Fruit fly (Drosophila melanogaster) whole organism, embryonic: ENCODE data around the gene Pex10.

Experiments
- ATbp ChIP-seq: fragments of 200-800 bp; sonication (Bioruptor generic); optimal IDR thresholded peaks from 2 replicates; lab custom pipeline; 2017; ENCODE audit warnings: missing biosample characterization, mild to moderate bottlenecking, missing genetic modification characterization, missing genetic modification reagents
- Aef1 ChIP-seq: fragments of 200-800 bp; sonication (Bioruptor generic); IDR thresholded peaks from 3 replicates; pipeline ENCODE4 v1.3.6; 2022; ENCODE audit warnings: missing biosample characterization, missing genetic modification characterization
- BtbVII ChIP-seq: fragments of 200-800 bp; sonication (Bioruptor generic); optimal IDR thresholded peaks from 3 replicates; lab custom pipeline; 2017; ENCODE audit warnings: missing biosample characterization, mild to moderate bottlenecking, missing genetic modification characterization
- CG12104 ChIP-seq: fragments of 200-800 bp; sonication (Bioruptor generic); optimal IDR thresholded peaks from 3 replicates; lab custom pipeline; 2016; ENCODE audit warnings: missing biosample characterization, missing genetic modification characterization
- CG12155 ChIP-seq: fragments of 200-800 bp; sonication (Bioruptor generic); optimal IDR thresholded peaks from 3 replicates; lab custom pipeline; 2016; ENCODE audit warnings: missing biosample characterization, missing genetic modification characterization
- CG12219 ChIP-seq: fragments of 200-800 bp; sonication (Bioruptor generic); optimal IDR thresholded peaks from 3 replicates; lab custom pipeline; 2018; ENCODE audit warnings: missing biosample characterization, mild to moderate bottlenecking, missing genetic modification characterization
- CG14014 ChIP-seq: fragments of 200-800 bp; sonication (Bioruptor generic); IDR thresholded peaks from 2 replicates; pipeline ENCODE4 v1.3.6; 2022; ENCODE audit warnings: missing biosample characterization, missing genetic modification characterization
- CG14050 ChIP-seq: fragments of 200-800 bp; sonication (Bioruptor generic); IDR thresholded peaks from 3 replicates; pipeline ENCODE4 v1.3.6; 2022; ENCODE audit warnings: missing biosample characterization, missing genetic modification characterization
- CG1529 ChIP-seq: fragments of 200-800 bp; sonication (Bioruptor generic); optimal IDR thresholded peaks from 3 replicates; lab custom pipeline; 2018; ENCODE audit warnings: missing biosample characterization, missing genetic modification characterization
- CG17361 ChIP-seq: fragments of 200-800 bp; sonication (Bioruptor generic); IDR thresholded peaks from 3 replicates; pipeline ENCODE4 v1.3.6; 2022; ENCODE audit warnings: missing biosample characterization, missing genetic modification characterization
- CG17568 ChIP-seq: fragments of 200-800 bp; sonication (Bioruptor generic); optimal IDR thresholded peaks from 2 replicates; lab custom pipeline; 2018; ENCODE audit warnings: missing biosample characterization, mild to moderate bottlenecking, missing genetic modification characterization, moderate library complexity
- CG30020 ChIP-seq: fragments of 200-800 bp; optimal IDR thresholded peaks from 2 replicates; lab custom pipeline; 2019; ENCODE audit warnings: missing biosample characterization, mild to moderate bottlenecking, missing genetic modification characterization, moderate library complexity
- CG34224 ChIP-seq: fragments of 200-800 bp; sonication (Bioruptor generic); IDR thresholded peaks from 3 replicates; pipeline ENCODE4 v1.3.6; 2022; ENCODE audit warnings: missing biosample characterization, missing genetic modification characterization; ENCODE audit not compliant: partially characterized antibody
- CG34376 ChIP-seq: fragments of 200-800 bp; sonication (Bioruptor generic); optimal IDR thresholded peaks from 2 replicates; lab custom pipeline; 2018; ENCODE audit warnings: missing biosample characterization, mild to moderate bottlenecking, missing genetic modification characterization
- CG3838 ChIP-seq: fragments of 200-800 bp; sonication (Bioruptor generic); optimal IDR thresholded peaks from 3 replicates; lab custom pipeline; 2016; ENCODE audit warnings: missing biosample characterization, missing genetic modification characterization
- CG3847 ChIP-seq: fragments of 200-800 bp; sonication (Bioruptor generic); IDR thresholded peaks from 2 replicates; pipeline ENCODE4 v1.3.6; 2022; ENCODE audit warnings: missing biosample characterization, missing genetic modification characterization
- CG42726 ChIP-seq: fragments of 200-800 bp; sonication (Bioruptor generic); IDR thresholded peaks from 2 replicates; pipeline ENCODE4 v1.3.6; 2022; ENCODE audit warnings: missing biosample characterization, missing genetic modification characterization; ENCODE audit not compliant: partially characterized antibody
- CG6175 ChIP-seq: fragments of 200-800 bp; sonication (Bioruptor generic); IDR thresholded peaks from 3 replicates; pipeline ENCODE4 v1.3.6; 2022; ENCODE audit warnings: missing biosample characterization, missing genetic modification characterization
- CG6272 ChIP-seq: fragments of 200-800 bp; sonication (Bioruptor generic); IDR thresholded peaks from 2 replicates; pipeline ENCODE4 v1.3.6; 2022; ENCODE audit warnings: missing biosample characterization, missing genetic modification characterization
- CG6791 ChIP-seq: fragments of 200-800 bp; sonication (Bioruptor generic); IDR thresholded peaks from 3 replicates; pipeline ENCODE4 v1.3.6; 2022; ENCODE audit warnings: missing biosample characterization, missing genetic modification characterization; ENCODE audit not compliant: partially characterized antibody
- CG9437 ChIP-seq: fragments of 200-800 bp; sonication (Bioruptor generic); optimal IDR thresholded peaks from 2 replicates; lab custom pipeline; 2018; ENCODE audit warnings: missing biosample characterization, mild to moderate bottlenecking, missing genetic modification characterization
- Lpt ChIP-seq: fragments of >200 bp; optimal IDR thresholded peaks from 2 replicates; lab custom pipeline; 2018; ENCODE audit warnings: missing biosample characterization, missing genetic modification characterization
- Med ChIP-seq: fragments of 200-800 bp; sonication (Bioruptor generic); peaks from one replicate; lab custom pipeline; 2016; ENCODE audit warnings: missing biosample characterization, missing genetic modification characterization, mild to moderate bottlenecking, inconsistent platforms, moderate library complexity
- NC2α ChIP-seq: fragments of 200-800 bp; sonication (Bioruptor generic); optimal IDR thresholded peaks from 2 replicates; lab custom pipeline; 2016; ENCODE audit warnings: missing biosample characterization, missing genetic modification characterization
- Pdp1 ChIP-seq, 2 experiments: fragments of 200-800 bp; sonication (Bioruptor generic); optimal IDR thresholded peaks; 3 replicates each; lab custom pipeline; 2016; ENCODE audit warnings: missing biosample characterization in 2 of 2, missing genetic modification characterization in 2 of 2, mild to moderate bottlenecking in 1 of 2, moderate library complexity in 1 of 2
- Sox102F ChIP-seq: fragments of 200-800 bp; sonication (Bioruptor generic); optimal IDR thresholded peaks from 2 replicates; lab custom pipeline; 2018; ENCODE audit warnings: missing biosample characterization, mild to moderate bottlenecking, missing genetic modification characterization, moderate library complexity
- Tbp ChIP-seq: fragments of >200 bp; optimal IDR thresholded peaks from 2 replicates; lab custom pipeline; 2018; ENCODE audit warnings: missing biosample characterization, missing genetic modification characterization
- aop ChIP-seq: fragments of 200-800 bp; sonication (Bioruptor generic); IDR thresholded peaks from 2 replicates; pipeline ENCODE4 v1.3.6; 2022; ENCODE audit warnings: missing biosample characterization, missing genetic modification characterization
- ash1 ChIP-seq: fragments of 200-800 bp; sonication (Bioruptor generic); optimal IDR thresholded peaks from 2 replicates; lab custom pipeline; 2018; ENCODE audit warnings: missing biosample characterization, mild to moderate bottlenecking, missing genetic modification characterization
- ato ChIP-seq: fragments of 200-800 bp; sonication (Bioruptor generic); IDR thresholded peaks from 2 replicates; pipeline ENCODE4 v1.3.6; 2022; ENCODE audit warnings: missing biosample characterization, missing genetic modification characterization; ENCODE audit not compliant: partially characterized antibody
- bigmax ChIP-seq: fragments of 200-800 bp; sonication (Bioruptor generic); optimal IDR thresholded peaks from 2 replicates; lab custom pipeline; 2018; ENCODE audit warnings: missing biosample characterization, mild to moderate bottlenecking, missing genetic modification characterization
- cato ChIP-seq: fragments of 200-800 bp; sonication (Bioruptor generic); optimal IDR thresholded peaks from 2 replicates; lab custom pipeline; 2016; ENCODE audit warnings: missing biosample characterization, missing genetic modification characterization, borderline replicate concordance
- chn ChIP-seq: fragments of 200-800 bp; sonication (Bioruptor generic); optimal IDR thresholded peaks from 2 replicates; lab custom pipeline; 2016; ENCODE audit warnings: missing biosample characterization, missing genetic modification characterization
- da ChIP-seq: fragments of 200-800 bp; sonication (Bioruptor generic); optimal IDR thresholded peaks from 2 replicates; lab custom pipeline; 2016; ENCODE audit warnings: missing biosample characterization, missing genetic modification characterization
- danr ChIP-seq: fragments of 200-800 bp; sonication (Bioruptor generic); IDR thresholded peaks from 2 replicates; pipeline ENCODE4 v1.3.6; 2022; ENCODE audit warnings: missing biosample characterization, missing genetic modification characterization
- dmrt99B ChIP-seq: fragments of 200-800 bp; sonication (Bioruptor generic); optimal IDR thresholded peaks from 2 replicates; lab custom pipeline; 2018; ENCODE audit warnings: missing biosample characterization, mild to moderate bottlenecking, missing genetic modification characterization, moderate library complexity
- gsb ChIP-seq: fragments of 200-800 bp; sonication (Bioruptor generic); IDR thresholded peaks from 2 replicates; pipeline ENCODE4 v1.3.6; 2022; ENCODE audit warnings: missing biosample characterization, missing genetic modification characterization
- hb ChIP-seq: fragments of 200-800 bp; sonication (Bioruptor generic); IDR thresholded peaks from 3 replicates; pipeline ENCODE4 v1.3.6; 2022; ENCODE audit warnings: missing biosample characterization, missing genetic modification characterization; ENCODE audit not compliant: partially characterized antibody
- insv ChIP-seq, 2 experiments: fragments of 200-800 bp; sonication (Bioruptor generic); optimal IDR thresholded peaks; 3 replicates each; lab custom pipeline; 2016 to 2018; ENCODE audit warnings: missing biosample characterization in 2 of 2, missing genetic modification characterization in 2 of 2
- inv ChIP-seq: fragments of 200-800 bp; sonication (Bioruptor generic); IDR thresholded peaks from 2 replicates; pipeline ENCODE4 v1.3.6; 2022; ENCODE audit warnings: missing biosample characterization, missing genetic modification characterization; ENCODE audit not compliant: partially characterized antibody
- kah ChIP-seq: fragments of 200-800 bp; sonication (Bioruptor generic); optimal IDR thresholded peaks from 2 replicates; lab custom pipeline; 2018; ENCODE audit warnings: missing biosample characterization, mild to moderate bottlenecking, missing genetic modification characterization
- kay ChIP-seq: fragments of 200-800 bp; sonication (Bioruptor generic); optimal IDR thresholded peaks from 2 replicates; lab custom pipeline; 2016; ENCODE audit warnings: missing biosample characterization, missing genetic modification characterization
- mirr ChIP-seq: fragments of 200-800 bp; sonication (Bioruptor generic); optimal IDR thresholded peaks from 3 replicates; lab custom pipeline; 2018; ENCODE audit warnings: missing biosample characterization, mild to moderate bottlenecking, missing genetic modification characterization
- peb ChIP-seq: fragments of 200-800 bp; sonication (Bioruptor generic); IDR thresholded peaks from 2 replicates; pipeline ENCODE4 v1.3.6; 2022; ENCODE audit warnings: missing biosample characterization, missing genetic modification characterization
- phol ChIP-seq: fragments of 200-800 bp; sonication (Bioruptor generic); optimal IDR thresholded peaks from 3 replicates; lab custom pipeline; 2018; ENCODE audit warnings: missing biosample characterization, mild to moderate bottlenecking, missing genetic modification characterization, moderate library complexity
- pum ChIP-seq: fragments of 200-800 bp; sonication (Bioruptor generic); optimal IDR thresholded peaks from 2 replicates; lab custom pipeline; 2016; ENCODE audit warnings: missing biosample characterization, missing genetic modification characterization
- pzg ChIP-seq: fragments of 200-800 bp; sonication (Bioruptor generic); optimal IDR thresholded peaks from 3 replicates; lab custom pipeline; 2018; ENCODE audit warnings: missing biosample characterization, mild to moderate bottlenecking, missing genetic modification characterization, moderate library complexity
- sens-2 ChIP-seq: fragments of 200-800 bp; sonication (Bioruptor generic); IDR thresholded peaks from 2 replicates; pipeline ENCODE4 v1.3.6; 2022; ENCODE audit warnings: missing biosample characterization, missing genetic modification characterization
- trh ChIP-seq: fragments of 200-800 bp; sonication (Bioruptor generic); optimal IDR thresholded peaks from 2 replicates; lab custom pipeline; 2016; ENCODE audit warnings: missing biosample characterization, missing genetic modification characterization
- wor ChIP-seq: fragments of 200-800 bp; sonication (Bioruptor generic); IDR thresholded peaks from 2 replicates; pipeline ENCODE4 v1.3.6; 2022; ENCODE audit warnings: missing biosample characterization, missing genetic modification characterization
- zen ChIP-seq: fragments of 200-800 bp; sonication (Bioruptor generic); optimal IDR thresholded peaks from 3 replicates; lab custom pipeline; 2018; ENCODE audit warnings: missing biosample characterization, mild to moderate bottlenecking, missing genetic modification characterization, moderate library complexity

Pex10 gene

dm6 chr3L:1584003-1584402, 26.0 kb downstream of the Pex10 start (continued):
- TF ChIP-seq inv (no peak), CG9437 (GFP tag; lab: Kevin White, UChicago) (peak; percentile 30), da (GFP tag; lab: Kevin White, UChicago) (no peak), CG6175 (no peak), trh (GFP tag; lab: Kevin White, UChicago) (peak; percentile 26), sens-2 (GFP tag; lab: Robert Waterston, UW) (peak; percentile 53; the same call in 1 of the 2 replicates), peb (GFP tag; lab: Robert Waterston, UW) (no peak), BtbVII (GFP tag; lab: Kevin White, UChicago) (no peak), CG3838 (no peak), CG6272 (no peak), kay (GFP tag; lab: Kevin White, UChicago) (peak; percentile 25), Aef1 (GFP tag; lab: Robert Waterston, UW) (0 out of 3 replicates have a peak, but pooled peaks have one; percentile 13), hb (GFP tag; lab: Robert Waterston, UW) (no peak), CG6791 (GFP tag; lab: Robert Waterston, UW) (no peak), mirr (no peak), CG1529 (GFP tag; lab: Kevin White, UChicago) (peak; percentile 61), CG14050 (GFP tag; lab: Robert Waterston, UW) (peak; percentile 64; the same call in 2 of the 3 replicates), CG34376 (no peak), CG17568 (GFP tag; lab: Kevin White, UChicago) (peak; percentile 56), Sox102F (peak; percentile 82), CG14014 (GFP tag; lab: Robert Waterston, UW) (peak; percentile 48; the same call in 1 of the 2 replicates), CG34224 (GFP tag; lab: Robert Waterston, UW) (no peak), Tbp (no peak), Lpt (GFP tag; lab: Kevin White, UChicago) (no peak), CG42726 (GFP tag; lab: Robert Waterston, UW) (no peak), ATbp (GFP tag; lab: Kevin White, UChicago) (peak; percentile 55), ash1 (GFP tag; lab: Kevin White, UChicago) (no peak), CG30020 (tag; lab: Kevin White, UChicago) (no peak), CG12219 (GFP tag; lab: Kevin White, UChicago) (peak; percentile 64), NC2α (GFP tag; lab: Kevin White, UChicago) (peak; percentile 44), ato (GFP tag; lab: Robert Waterston, UW) (no peak), CG12155 (GFP tag; lab: Kevin White, UChicago) (peak; percentile 46), dmrt99B (tag; lab: Kevin White, UChicago) (peak; percentile 62), phol (tag; lab: Kevin White, UChicago) (no peak), CG17361 (peak; percentile 50; the same call in 1 of the 3 replicates), wor (GFP tag; lab: Robert Waterston, UW) (no peak; the same call in 1 of the 2 replicates), danr (GFP tag; lab: Robert Waterston, UW) (no peak), gsb (GFP tag; lab: Robert Waterston, UW) (no peak), pzg (GFP tag; lab: Kevin White, UChicago) (no peak), chn (GFP tag; lab: Kevin White, UChicago) (peak; percentile 66), CG12104 (GFP tag; lab: Kevin White, UChicago) (no peak), kah (GFP tag; lab: Kevin White, UChicago) (no peak), insv (GFP tag; optimal IDR thresholded peaks at IDR 0.05; lab: Kevin White, UChicago) (no peak), CG3847 (GFP tag; lab: Robert Waterston, UW) (peak; percentile 40; the same call in 1 of the 2 replicates), aop (GFP tag; lab: Robert Waterston, UW) (peak; percentile 43; the same call in 1 of the 2 replicates), zen (no peak), Med (peak; percentile 93), cato (GFP tag; lab: Kevin White, UChicago) (peak; percentile 51), pum (GFP tag; lab: Kevin White, UChicago) (peak; percentile 46), Pdp1 (GFP tag; optimal IDR thresholded peaks at IDR 0.05; lab: Kevin White, UChicago) (peak; percentile 43 to 59), bigmax (GFP tag; lab: Kevin White, UChicago) (no peak)
